Worm (Caenorhabditis elegans): ENCODE data around the gene mnk-1.

Gene mnk-1

DNA sequence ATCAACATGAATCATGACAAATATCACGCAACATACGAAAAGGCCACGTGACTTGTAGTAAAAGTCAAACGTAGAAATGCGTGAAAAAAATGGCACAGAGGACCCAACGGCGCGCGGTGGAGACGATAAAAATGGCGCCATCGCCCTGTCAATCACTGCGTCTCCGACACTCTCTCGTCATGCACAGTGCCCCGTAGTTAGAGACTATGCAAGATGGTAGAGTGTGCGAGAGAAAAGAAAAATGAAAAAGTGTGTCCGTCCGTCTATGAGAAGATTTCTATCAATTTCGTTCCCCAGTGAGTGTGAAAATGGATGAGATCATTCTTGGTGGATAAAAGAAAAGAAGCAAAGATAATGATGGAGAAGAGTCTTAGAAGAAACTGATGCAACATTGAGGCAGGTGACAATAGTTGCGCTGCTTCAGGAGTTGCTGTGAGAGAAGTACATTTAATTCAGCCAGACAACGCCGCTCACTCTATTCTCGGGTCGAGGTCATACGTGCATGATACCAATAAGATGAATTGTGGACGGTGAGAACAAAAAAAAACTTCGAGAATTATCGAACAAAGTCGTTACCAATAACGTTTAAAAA lies 736 bp upstream of the mnk-1 start (continued):
- TF ChIP-seq C16A3.4 (tag; optimal IDR thresholded peaks at IDR 0.05), result peak; percentile 10
- TF ChIP-seq nhr-20 (tag; optimal IDR thresholded peaks at IDR 0.05), result peak; percentile 80
- no peak for TF ChIP-seq ceh-8 (GFP tag; optimal IDR thresholded peaks at IDR 0.05)
- TF ChIP-seq nhr-77 (tag; optimal IDR thresholded peaks at IDR 0.05), result peak; percentile 11
- peak; percentile 40 to 56 for TF ChIP-seq efl-1 (optimal IDR thresholded peaks at IDR 0.05)
- TF ChIP-seq efl-1 (GFP tag; optimal IDR thresholded peaks at IDR 0.05 in 1 of 2), result peak in 1 of 2 experiments; percentile 93
- no peak for TF ChIP-seq ets-5 (GFP tag; IDR thresholded peaks at IDR 0.05)
- TF ChIP-seq unc-86 (tag; optimal IDR thresholded peaks at IDR 0.05), result no peak
- no peak for TF ChIP-seq zip-4 (GFP tag; optimal IDR thresholded peaks at IDR 0.05)
- peak; percentile 44 for TF ChIP-seq aha-1 (tag; optimal IDR thresholded peaks at IDR 0.05)
- peak; percentile 47 for TF ChIP-seq fkh-4 (tag; optimal IDR thresholded peaks at IDR 0.05; ENCODE audit: borderline replicate concordance)
- no peak for TF ChIP-seq nhr-237 (tag; optimal IDR thresholded peaks at IDR 0.05)
- TF ChIP-seq dsc-1 (tag; optimal IDR thresholded peaks at IDR 0.05), result peak; percentile 37
- TF ChIP-seq hlh-17 (GFP tag; optimal IDR thresholded peaks at IDR 0.05; ENCODE audit: borderline replicate concordance), result no peak
- no peak for TF ChIP-seq ces-1 (GFP tag; optimal IDR thresholded peaks at IDR 0.05)
- peak in 1 of 2 experiments; percentile 2 for TF ChIP-seq ztf-11 (tag; optimal IDR thresholded peaks at IDR 0.05)
- TF ChIP-seq unc-98 (GFP tag; IDR thresholded peaks at IDR 0.05), result no peak
- TF ChIP-seq nhr-85 (tag), result peak; percentile 97
- no peak for TF ChIP-seq hpl-2 (GFP tag; optimal IDR thresholded peaks at IDR 0.05)
- no peak for TF ChIP-seq alr-1 (tag; optimal IDR thresholded peaks at IDR 0.05; ENCODE audit: borderline replicate concordance)
- peak; percentile 85 for TF ChIP-seq blmp-1 (tag; optimal IDR thresholded peaks at IDR 0.05)
- TF ChIP-seq ceh-63 (GFP tag; optimal IDR thresholded peaks at IDR 0.05), result no peak
- no peak for TF ChIP-seq pax-3 (tag; optimal IDR thresholded peaks at IDR 0.05)
- TF ChIP-seq grh-1 (GFP tag; IDR thresholded peaks at IDR 0.05), result 0 out of 2 replicates have a peak, but pooled peaks have one; percentile 37
- TF ChIP-seq nhr-71 (tag; optimal IDR thresholded peaks at IDR 0.05), result peak; percentile 92
- TF ChIP-seq elt-2 (tag; optimal IDR thresholded peaks at IDR 0.05), result peak; percentile 61
- TF ChIP-seq ztf-4 (tag; optimal IDR thresholded peaks at IDR 0.05), result peak; percentile 73
- TF ChIP-seq jun-1 (tag; optimal IDR thresholded peaks at IDR 0.05), result peak; percentile 0
- no peak for TF ChIP-seq aly-2 (tag; optimal IDR thresholded peaks at IDR 0.05)
- no peak for TF ChIP-seq vab-15 (tag; optimal IDR thresholded peaks at IDR 0.05)
- no peak for TF ChIP-seq mef-2 (tag; optimal IDR thresholded peaks at IDR 0.05)
- TF ChIP-seq unc-30 (tag; optimal IDR thresholded peaks at IDR 0.05), result no peak
- no peak for TF ChIP-seq egl-13 (tag; optimal IDR thresholded peaks at IDR 0.05)
- TF ChIP-seq skn-1 (tag; optimal IDR thresholded peaks at IDR 0.05), result peak; percentile 57
- TF ChIP-seq ceh-88 (GFP tag; IDR thresholded peaks at IDR 0.05), result peak; percentile 27; the same call in 1 of the 2 replicates
- TF ChIP-seq nhr-90 (tag; optimal IDR thresholded peaks at IDR 0.05; ENCODE audit: poor library complexity), result peak; percentile 84
- peak; percentile 80 for TF ChIP-seq snu-23 (GFP tag; optimal IDR thresholded peaks at IDR 0.05)
- peak; percentile 25 to 73 for TF ChIP-seq lin-35 (GFP tag; optimal IDR thresholded peaks at IDR 0.05)
- TF ChIP-seq xbp-1 (tag; optimal IDR thresholded peaks at IDR 0.05), result peak; percentile 55
- peak; percentile 89 for TF ChIP-seq lin-14 (GFP tag; optimal IDR thresholded peaks at IDR 0.05)
- TF ChIP-seq unc-62 (GFP tag; optimal IDR thresholded peaks at IDR 0.05), result no peak
- no peak for TF ChIP-seq nhr-76 (tag; optimal IDR thresholded peaks at IDR 0.05)
- peak; percentile 65 for TF ChIP-seq unc-130 (tag; optimal IDR thresholded peaks at IDR 0.05)
- TF ChIP-seq sptf-1 (tag; optimal IDR thresholded peaks at IDR 0.05), result no peak
- TF ChIP-seq mdl-1 (tag; optimal IDR thresholded peaks at IDR 0.05), result peak in 1 of 2 experiments; percentile 61
- TF ChIP-seq isw-1 (GFP tag; IDR thresholded peaks at IDR 0.05), result no peak
- peak; percentile 46 for TF ChIP-seq lir-3 (tag; optimal IDR thresholded peaks at IDR 0.05; ENCODE audit: poor library complexity)
- peak; percentile 81 for TF ChIP-seq mep-1 (tag; optimal IDR thresholded peaks at IDR 0.05)
- no peak for TF ChIP-seq sup-37 (GFP tag; optimal IDR thresholded peaks at IDR 0.05)
- TF ChIP-seq nhr-84 (tag; optimal IDR thresholded peaks at IDR 0.05), result no peak
- TF ChIP-seq fos-1 (tag; optimal IDR thresholded peaks at IDR 0.05), result no peak
- peak; percentile 25 for TF ChIP-seq snpc-4 (tag; optimal IDR thresholded peaks at IDR 0.05)
- TF ChIP-seq C04F5.9 (tag; optimal IDR thresholded peaks at IDR 0.05), result no peak
